Worm (Caenorhabditis elegans) whole organism, midembryonic: ENCODE results near the gene W07G4.8.

Experiments
- cog-1 ChIP-seq: sonication (generic microtip); optimal IDR thresholded peaks from 2 replicates; lab custom pipeline; 2016; ENCODE audit warnings: missing genetic modification characterization, missing compliant biosample characterization
- flt-1 ChIP-seq: fragments of 200-800 bp; sonication (Bioruptor generic); IDR thresholded peaks from 2 replicates; pipeline ENCODE4 v1.3.6; 2022; ENCODE audit warnings: missing genetic modification characterization, missing compliant biosample characterization
- ref-1 ChIP-seq: fragments of 200-800 bp; sonication (Bioruptor generic); conservative IDR thresholded peaks from 2 replicates; pipeline ENCODE4 v1.3.6; 2022; ENCODE audit warnings: missing genetic modification reagents, missing genetic modification characterization, missing compliant biosample characterization
- tab-1 ChIP-seq: fragments of 200-800 bp; sonication (Bioruptor generic); IDR thresholded peaks from 2 replicates; pipeline ENCODE4 v1.3.6; 2022; ENCODE audit warnings: missing genetic modification characterization, missing compliant biosample characterization
- ztf-23 ChIP-seq: fragments of 200-800 bp; sonication (Bioruptor generic); IDR thresholded peaks from 2 replicates; pipeline ENCODE4 v1.3.6; 2022; ENCODE audit warnings: missing genetic modification reagents, missing genetic modification characterization, missing compliant biosample characterization

ce11 chrV:13045017-13045416 lies 4.3 kb downstream of the W07G4.8 start:
- TF ChIP-seq ref-1 (GFP tag; lab: Robert Waterston, UW): no peak
- TF ChIP-seq flt-1: no peak
- no peak for TF ChIP-seq cog-1 (tag; lab: Kevin White, UChicago)
- TF ChIP-seq tab-1 (GFP tag; lab: Robert Waterston, UW): no peak
- TF ChIP-seq ztf-23 (GFP tag; lab: Robert Waterston, UW): no peak
